Fruit fly (Drosophila melanogaster): ENCODE results near the gene Rab11.

The Rab11 gene

DNA sequence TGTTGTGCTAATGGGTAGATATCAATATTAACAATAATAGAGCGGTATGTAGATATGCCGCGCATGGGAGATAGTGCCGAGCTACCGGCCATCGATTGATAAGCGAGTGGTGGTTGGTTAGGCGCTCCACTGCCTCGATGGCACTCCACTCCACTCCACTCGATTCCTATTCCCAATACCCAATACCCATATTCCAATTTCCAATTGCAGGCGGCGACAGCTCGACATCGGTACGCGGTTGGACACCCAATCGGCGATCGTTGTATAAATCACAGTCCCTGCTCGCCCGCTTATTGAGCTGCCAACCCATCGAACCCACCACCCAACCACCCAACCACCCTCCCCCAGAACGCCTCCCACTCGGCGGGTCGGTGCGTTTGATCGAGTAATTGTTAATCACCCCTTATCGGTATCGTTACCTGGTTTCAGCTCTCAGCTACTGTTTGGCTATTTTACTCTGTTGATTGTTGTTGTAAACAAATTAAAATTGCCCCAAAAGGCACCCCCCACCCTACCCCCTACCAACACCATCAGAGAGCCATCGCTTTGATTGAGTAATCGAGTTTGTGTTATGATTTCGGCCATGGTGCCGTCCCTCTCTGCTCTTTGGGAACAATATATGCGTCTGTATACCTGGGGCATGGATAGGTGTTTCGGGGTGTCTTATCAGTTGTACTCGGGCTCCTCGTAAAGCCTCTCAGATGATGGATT lies 30.2 kb upstream of the Rab11 start, which contains the start of gene HHEX:
HHEX (minus strand) TSS at position 51 of the 711 bp plus-strand sequence.
- TF ChIP-seq noc (tag; optimal IDR thresholded peaks at IDR 0.05): peak; percentile 87

DNA sequence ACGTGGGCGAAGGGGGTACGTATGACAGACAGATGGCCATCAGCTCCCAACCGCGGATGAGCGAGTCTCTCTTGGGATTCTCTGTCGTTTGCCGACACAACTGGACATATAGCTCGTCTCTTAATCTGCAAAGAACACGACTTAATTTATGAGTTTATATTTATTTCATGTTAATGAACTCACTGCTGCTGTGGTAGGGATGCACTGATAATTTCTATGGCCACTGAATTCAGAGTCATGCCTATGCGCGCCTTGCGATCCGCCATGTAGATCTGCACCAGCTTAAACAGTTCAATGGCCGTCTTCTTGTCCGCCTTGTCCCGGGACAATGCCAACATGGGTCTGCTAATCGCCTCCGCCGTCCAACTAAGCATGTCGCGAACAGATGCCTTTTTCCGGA lies 26.2 kb upstream of the Rab11 start:
- no peak for TF ChIP-seq noc (tag; optimal IDR thresholded peaks at IDR 0.05)

DNA sequence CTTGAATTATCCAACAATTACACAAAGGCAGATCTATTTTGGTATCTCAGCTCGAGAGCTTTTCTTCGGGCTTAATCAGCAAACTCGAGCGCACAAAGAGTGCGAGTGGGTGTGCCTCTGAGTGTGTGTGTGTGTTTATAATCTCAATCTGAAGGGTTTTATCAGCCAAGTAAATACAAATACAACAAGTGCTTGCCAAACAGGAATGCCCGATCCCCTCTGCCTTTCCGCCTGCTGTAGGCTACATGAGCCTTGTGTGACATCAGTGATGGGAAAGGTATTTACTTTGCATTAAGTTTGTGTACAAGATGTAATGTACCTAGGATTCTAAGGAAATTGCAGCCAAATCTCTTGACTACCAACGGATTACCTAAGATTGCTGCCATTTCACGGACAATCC lies 21.8 kb upstream of the Rab11 start:
- TF ChIP-seq noc (tag; optimal IDR thresholded peaks at IDR 0.05): no peak

DNA sequence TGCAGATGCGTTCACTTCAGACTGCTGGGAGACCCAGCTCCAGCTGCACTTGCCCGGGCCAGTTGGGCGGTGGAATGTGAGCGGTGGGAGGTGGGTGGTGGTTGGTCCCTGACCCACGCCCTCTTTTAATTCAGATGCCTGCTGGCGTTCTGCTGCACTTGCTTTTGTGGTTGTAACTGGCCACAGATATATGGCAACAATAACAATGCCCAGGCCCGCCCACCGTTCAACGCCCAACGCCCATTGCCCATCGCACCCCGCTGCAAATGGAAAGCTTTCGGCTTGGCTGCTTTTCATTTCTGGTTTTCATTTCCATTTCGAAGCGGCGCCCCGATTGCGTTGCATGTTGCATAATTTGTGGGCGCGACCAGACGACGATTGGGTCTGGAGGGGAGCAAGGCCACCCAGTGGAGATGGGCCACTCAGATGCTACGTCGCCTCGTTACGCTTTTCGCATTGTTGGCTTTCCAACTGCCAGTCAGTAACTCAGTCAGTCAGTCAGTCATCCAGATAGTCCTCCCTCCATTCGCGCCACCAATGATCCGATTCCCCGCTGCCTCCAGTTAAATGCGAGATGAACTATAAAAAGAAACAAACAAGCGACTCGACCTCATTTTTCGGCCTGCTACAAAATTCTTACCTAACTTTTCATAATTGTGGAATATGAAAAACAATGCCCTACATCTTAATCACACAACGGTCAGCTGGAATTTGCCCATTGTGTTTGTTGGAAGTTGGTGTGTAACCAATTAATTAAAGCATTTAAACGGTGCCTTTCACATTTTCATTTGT lies 20.8 kb upstream of the Rab11 start:
- no peak for TF ChIP-seq noc (tag; optimal IDR thresholded peaks at IDR 0.05)

- TF ChIP-seq noc (tag; optimal IDR thresholded peaks at IDR 0.05): no peak
Measured at dm6 chr3R:21091500-21091899, 19.7 kb upstream of the Rab11 start.

DNA sequence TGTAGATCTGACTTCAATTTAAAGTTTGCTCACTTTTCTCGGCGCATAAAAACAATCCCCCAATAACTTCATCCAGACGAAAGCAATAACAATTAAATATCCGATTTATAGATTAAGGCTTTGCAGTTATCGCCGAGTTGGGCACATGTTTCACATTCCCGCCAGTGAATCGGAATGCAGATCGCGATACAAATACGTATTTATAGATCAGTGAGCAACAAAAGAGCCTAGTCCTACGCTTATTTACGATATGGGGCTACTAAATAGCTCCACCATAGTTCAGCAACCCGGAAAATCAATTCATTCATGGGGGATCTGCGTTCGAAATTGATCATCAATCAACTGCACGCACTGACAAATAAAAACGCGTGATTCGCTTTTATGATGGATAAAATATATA lies 19.2 kb upstream of the Rab11 start:
- no peak for TF ChIP-seq noc (tag; optimal IDR thresholded peaks at IDR 0.05)

- TF ChIP-seq noc (tag; optimal IDR thresholded peaks at IDR 0.05): no peak
Measured at dm6 chr3R:21092829-21093228, 18.4 kb upstream of the Rab11 start.

DNA sequence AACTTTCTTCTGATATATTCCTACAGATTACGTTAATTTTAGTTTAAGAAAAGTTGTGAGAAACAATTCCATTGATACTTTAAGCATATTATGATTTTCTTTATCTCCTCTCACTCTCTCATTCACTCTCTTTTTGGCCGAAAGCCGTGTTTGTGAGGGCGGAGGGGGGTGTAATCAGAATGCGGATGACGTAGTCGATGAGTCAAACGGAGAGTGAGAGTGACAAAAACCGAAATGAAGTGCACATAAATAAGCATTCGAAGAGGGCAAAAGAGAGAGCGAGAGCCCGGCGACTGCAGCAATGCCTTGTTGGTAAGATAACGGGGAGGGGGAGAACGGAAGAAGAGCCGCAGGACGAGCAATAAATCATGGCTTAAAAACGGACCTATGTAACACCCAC lies 16.9 kb upstream of the Rab11 start:
- TF ChIP-seq noc (tag; optimal IDR thresholded peaks at IDR 0.05): no peak

DNA sequence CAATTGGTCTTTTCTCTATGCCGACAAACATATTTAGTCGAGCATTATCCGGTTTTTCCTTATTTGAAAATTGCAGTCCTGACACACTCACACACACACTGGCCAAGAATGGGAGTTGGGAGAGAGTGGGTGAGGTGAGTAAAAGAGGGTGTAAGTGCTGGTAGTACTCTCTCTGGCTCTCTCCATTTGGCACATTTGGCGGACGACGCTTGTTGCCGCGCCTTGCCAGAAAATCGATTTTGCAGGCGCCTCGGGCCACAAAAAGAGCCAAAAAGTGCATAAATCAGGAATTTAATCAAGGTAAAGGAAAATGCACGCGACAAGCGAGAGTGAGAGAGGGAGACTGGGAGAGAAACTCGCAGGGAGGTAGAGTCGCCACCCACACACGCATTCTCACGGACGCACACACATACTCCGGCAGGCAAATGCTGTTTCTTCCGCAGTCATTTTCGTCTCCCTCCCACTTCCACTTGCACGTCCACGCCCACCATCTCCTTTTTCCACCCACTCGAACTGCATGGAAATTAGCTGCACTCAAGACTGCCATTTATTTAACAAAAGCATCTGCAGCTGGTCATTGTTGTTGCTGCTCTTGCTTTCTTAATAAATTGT lies 14.6 kb upstream of the Rab11 start:
- no peak for TF ChIP-seq noc (tag; optimal IDR thresholded peaks at IDR 0.05)

- TF ChIP-seq noc (tag; optimal IDR thresholded peaks at IDR 0.05): no peak
Measured at dm6 chr3R:21097160-21097559, 14.0 kb upstream of the Rab11 start.

DNA sequence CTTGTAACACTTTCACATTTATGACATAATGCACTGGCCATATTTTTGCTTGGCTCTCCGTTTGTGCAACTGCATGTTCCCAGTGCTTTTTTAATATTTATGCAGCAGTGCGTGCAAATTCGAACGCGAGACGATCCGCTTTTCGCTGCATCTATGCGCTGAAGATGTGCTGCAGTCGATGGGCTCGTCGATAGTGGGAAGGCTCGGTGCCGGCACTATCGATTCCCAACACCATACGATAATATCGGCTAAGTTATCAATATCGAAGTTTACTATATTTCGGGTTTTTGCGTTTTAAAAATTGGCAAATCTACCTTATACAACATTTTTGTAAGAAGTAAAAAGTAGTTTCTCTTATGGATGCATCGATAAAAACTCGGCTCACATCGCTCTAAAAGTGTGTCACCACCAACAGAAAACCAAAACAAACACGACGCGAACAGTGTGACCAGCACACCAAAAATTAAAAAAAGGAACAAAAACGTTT lies 13.5 kb upstream of the Rab11 start, which contains the start of gene RhoGAP93B:
RhoGAP93B (minus strand) TSS at position 197 of the 487 bp plus-strand sequence.
- peak; percentile 83 for TF ChIP-seq noc (tag; optimal IDR thresholded peaks at IDR 0.05)

DNA sequence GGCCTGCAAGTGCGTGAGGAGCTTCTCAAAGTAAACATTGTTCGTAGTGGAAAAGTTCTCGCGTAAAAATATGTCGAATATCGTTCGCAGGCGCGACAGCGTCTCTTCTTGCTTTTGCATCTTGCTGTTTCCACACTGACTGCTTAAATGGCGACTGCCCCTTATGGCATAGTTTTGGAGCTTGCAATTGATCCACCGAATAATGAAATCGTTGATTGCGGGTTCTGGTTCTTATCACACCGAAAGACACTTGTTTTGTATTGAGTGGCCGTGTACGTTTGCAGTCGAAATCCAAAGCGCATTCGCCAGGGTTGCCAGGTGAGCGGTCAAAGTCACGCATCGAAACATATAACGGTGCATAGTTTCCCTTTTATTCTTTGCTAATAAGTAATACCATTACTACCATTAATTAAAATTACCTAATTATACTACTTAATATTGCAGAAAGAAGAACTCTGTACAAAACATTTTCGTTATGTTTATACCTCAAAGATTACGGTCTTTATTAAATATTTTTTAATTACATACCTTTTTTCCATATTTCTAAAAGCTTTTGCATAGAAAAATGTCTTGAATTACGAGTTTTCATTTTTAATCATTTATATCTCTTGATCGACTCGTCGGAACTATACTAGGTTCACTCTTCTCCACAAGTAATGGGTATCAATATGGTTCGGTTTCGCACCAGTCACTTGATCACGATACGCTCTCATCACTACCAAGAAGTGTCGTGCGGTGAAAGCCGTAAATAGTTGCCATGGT lies 9.6 kb upstream of the Rab11 start, which contains the start of the genes CG7044 and Tbc1d22:
CG7044 (minus strand) TSS at position 266 of the 762 bp plus-strand sequence.
Tbc1d22 (plus strand) TSS at position 747 of the 762 bp plus-strand sequence.
- TF ChIP-seq noc (tag; optimal IDR thresholded peaks at IDR 0.05): no peak

DNA sequence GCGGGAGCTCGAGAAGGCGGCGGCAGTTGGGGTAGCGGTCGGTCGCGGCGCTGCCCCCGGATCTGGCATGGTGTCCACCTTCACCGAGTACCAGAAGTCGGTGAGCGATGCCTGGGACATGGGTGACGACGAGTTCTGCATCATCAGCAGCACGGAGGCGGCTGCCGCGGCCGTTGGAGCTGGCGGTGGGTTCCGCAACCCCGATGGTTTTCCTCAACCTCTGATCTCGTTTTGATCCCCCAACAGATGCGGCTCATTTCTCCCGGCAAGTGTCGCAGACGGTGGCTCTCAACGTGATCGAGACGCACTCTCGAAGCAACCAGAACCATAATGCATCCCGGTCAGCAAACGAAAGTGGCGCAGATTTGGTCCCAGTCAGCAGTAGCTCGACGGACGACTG lies 8.7 kb upstream of the Rab11 start:
- no peak for TF ChIP-seq noc (tag; optimal IDR thresholded peaks at IDR 0.05)

- no peak for TF ChIP-seq noc (tag; optimal IDR thresholded peaks at IDR 0.05)
Measured at dm6 chr3R:21107907-21108591, 3.2 kb upstream of the Rab11 start, which contains the start of the genes Sec15 and rtet. TSS of gene Sec15 (minus strand) at chr3R:21107972. TSS of gene rtet (plus strand) at chr3R:21108446.

DNA sequence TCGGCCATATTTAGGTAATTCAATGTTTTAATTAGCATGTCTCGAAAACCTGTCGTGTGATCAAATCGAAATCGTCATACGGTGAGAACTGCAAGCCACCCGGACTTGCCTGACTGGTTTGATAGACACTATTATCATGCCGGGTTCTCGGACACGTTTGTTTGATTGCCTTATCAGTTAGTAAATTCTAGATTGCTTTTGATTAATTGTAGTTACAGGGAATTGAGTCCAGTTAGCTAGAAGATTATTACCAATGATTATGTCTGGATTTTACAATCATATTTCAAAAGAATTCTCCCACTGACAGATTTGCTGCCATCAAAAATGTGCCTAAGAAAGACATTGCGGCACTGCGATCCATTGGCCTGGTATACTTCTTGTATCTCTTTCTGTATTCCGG lies 1.5 kb upstream of the Rab11 start:
- TF ChIP-seq noc (tag; optimal IDR thresholded peaks at IDR 0.05): no peak
